Worm (Caenorhabditis elegans) whole organism, L4 larva: ENCODE data around the gene apl-1.

Source experiments
- F26F4.8 ChIP-seq: fragments of 200-800 bp; sonication (Bioruptor generic); conservative IDR thresholded peaks from 2 replicates; pipeline ENCODE4 v1.3.6; 2022; ENCODE audit warnings: missing genetic modification characterization, missing compliant biosample characterization
- F49E8.2 ChIP-seq: sonication (generic microtip); optimal IDR thresholded peaks from 2 replicates; lab custom pipeline; 2016; ENCODE audit warnings: missing compliant biosample characterization, mild to moderate bottlenecking, missing genetic modification characterization, borderline replicate concordance
- R02D3.7 ChIP-seq: fragments of 150-350 bp; sonication (generic microtip); optimal IDR thresholded peaks from 3 replicates; lab custom pipeline; 2014; ENCODE audit warnings: missing biosample characterization, missing genetic modification characterization
- T20F7.1 ChIP-seq: fragments of 200-800 bp; sonication (Bioruptor generic); optimal IDR thresholded peaks from 2 replicates; lab custom pipeline; 2018; ENCODE audit warnings: mild to moderate bottlenecking, missing genetic modification characterization, missing compliant biosample characterization
- Y5F2A.4 ChIP-seq: fragments of 200-800 bp; sonication (Bioruptor generic); optimal IDR thresholded peaks from 2 replicates; lab custom pipeline; 2018; ENCODE audit warnings: mild to moderate bottlenecking, missing genetic modification characterization, missing compliant biosample characterization
- ZK337.2 ChIP-seq: fragments of 200-800 bp; sonication (Bioruptor generic); IDR thresholded peaks from 2 replicates; pipeline ENCODE4 v1.3.6; 2022; ENCODE audit warnings: missing genetic modification reagents, missing genetic modification characterization, missing compliant biosample characterization
- aha-1 ChIP-seq: fragments of 150-350 bp; peaks from one replicate; lab custom pipeline; 2014; ENCODE audit warnings: missing biosample characterization, missing genetic modification characterization
- attf-4 ChIP-seq: sonication (generic microtip); optimal IDR thresholded peaks from 3 replicates; lab custom pipeline; 2017; ENCODE audit warnings: missing biosample characterization, missing genetic modification characterization
- ceh-20 ChIP-seq: fragments of 200-800 bp; sonication (Bioruptor generic); IDR thresholded peaks from 2 replicates; pipeline ENCODE4 v1.3.6; 2022; ENCODE audit warnings: missing genetic modification reagents, missing genetic modification characterization, missing compliant biosample characterization
- ceh-32 ChIP-seq: sonication (generic microtip); optimal IDR thresholded peaks from 2 replicates; lab custom pipeline; 2016; ENCODE audit warnings: mild to moderate bottlenecking, missing genetic modification characterization, missing compliant biosample characterization; ENCODE audit not compliant: poor library complexity
- ces-1 ChIP-seq: fragments of 150-350 bp; sonication (generic microtip); optimal IDR thresholded peaks from 4 replicates; lab custom pipeline; 2014; ENCODE audit warnings: missing biosample characterization, missing genetic modification reagents, missing genetic modification characterization
- daf-19 ChIP-seq: fragments of 200-800 bp; sonication (Bioruptor generic); conservative IDR thresholded peaks from 2 replicates; pipeline ENCODE4 v1.3.6; 2022; ENCODE audit warnings: missing genetic modification characterization, missing compliant biosample characterization
- daf-8 ChIP-seq: fragments of 200-800 bp; sonication (Bioruptor generic); IDR thresholded peaks from 2 replicates; pipeline ENCODE4 v1.3.6; 2022; ENCODE audit warnings: missing genetic modification characterization, missing compliant biosample characterization
- egl-43 ChIP-seq: fragments of 200-800 bp; sonication (Bioruptor generic); IDR thresholded peaks from 2 replicates; pipeline ENCODE4 v1.3.6; 2022; ENCODE audit warnings: missing genetic modification reagents, missing genetic modification characterization, missing compliant biosample characterization
- gei-8 ChIP-seq: fragments of 200-800 bp; sonication (Bioruptor generic); optimal IDR thresholded peaks from 2 replicates; lab custom pipeline; 2018; ENCODE audit warnings: mild to moderate bottlenecking, missing genetic modification characterization, missing compliant biosample characterization
- hif-1 ChIP-seq, 2 experiments: sonication (generic microtip); optimal IDR thresholded peaks; 2 replicates each; lab custom pipeline; 2016 to 2017; ENCODE audit warnings: missing compliant biosample characterization in 2 of 2, missing genetic modification characterization in 2 of 2, missing genetic modification reagents in 2 of 2, missing genotype in 2 of 2, mild to moderate bottlenecking in 1 of 2
- hlh-11 ChIP-seq: fragments of 200-800 bp; sonication (Bioruptor generic); optimal IDR thresholded peaks from 2 replicates; lab custom pipeline; 2018; ENCODE audit warnings: mild to moderate bottlenecking, missing genetic modification characterization, missing compliant biosample characterization
- hmg-1.1 ChIP-seq: fragments of 200-800 bp; sonication (Bioruptor generic); IDR thresholded peaks from 2 replicates; pipeline ENCODE4 v1.3.6; 2022; ENCODE audit warnings: missing genetic modification reagents, missing genetic modification characterization, missing compliant biosample characterization
- jun-1 ChIP-seq: fragments of 150-350 bp; optimal IDR thresholded peaks from 2 replicates; lab custom pipeline; 2014; ENCODE audit warnings: missing biosample characterization, missing genetic modification reagents, missing genetic modification characterization
- lin-15B ChIP-seq: fragments of 150-350 bp; sonication (generic microtip); optimal IDR thresholded peaks from 3 replicates; lab custom pipeline; 2014; ENCODE audit warnings: missing biosample characterization, missing genetic modification characterization
- lin-39 ChIP-seq: fragments of 150-350 bp; optimal IDR thresholded peaks from 2 replicates; lab custom pipeline; 2014; ENCODE audit warnings: missing biosample characterization, missing genetic modification reagents, missing genetic modification characterization
- lir-3 ChIP-seq: sonication (generic microtip); optimal IDR thresholded peaks from 2 replicates; lab custom pipeline; 2016; ENCODE audit warnings: mild to moderate bottlenecking, missing genetic modification characterization, missing compliant biosample characterization
- madf-5 ChIP-seq, 2 experiments: fragments of 200-800 bp; sonication (Bioruptor generic); IDR thresholded peaks; 2 replicates each; pipeline ENCODE4 v1.3.6; 2022; ENCODE audit warnings: missing compliant biosample characterization in 2 of 2, missing genetic modification characterization in 2 of 2
- mdt-29 ChIP-seq: fragments of 200-800 bp; sonication (Bioruptor generic); IDR thresholded peaks from 2 replicates; pipeline ENCODE4 v1.3.6; 2022; ENCODE audit warnings: missing genetic modification reagents, missing genetic modification characterization, missing compliant biosample characterization
- mes-2 ChIP-seq: sonication (generic microtip); optimal IDR thresholded peaks from 2 replicates; lab custom pipeline; 2016; ENCODE audit warnings: missing genotype, mild to moderate bottlenecking, missing genetic modification characterization, missing compliant biosample characterization; ENCODE audit not compliant: poor library complexity, severe bottlenecking
- mxl-3 ChIP-seq: fragments of 200-800 bp; sonication (Bioruptor generic); optimal IDR thresholded peaks from 2 replicates; lab custom pipeline; 2018; ENCODE audit warnings: mild to moderate bottlenecking, missing genetic modification characterization, missing compliant biosample characterization
- nhr-28 ChIP-seq: fragments of 150-350 bp; optimal IDR thresholded peaks from 2 replicates; lab custom pipeline; 2014; ENCODE audit warnings: missing biosample characterization, missing genetic modification characterization
- nhr-48 ChIP-seq: sonication (generic microtip); optimal IDR thresholded peaks from 2 replicates; lab custom pipeline; 2016; ENCODE audit warnings: mild to moderate bottlenecking, missing genetic modification characterization, missing compliant biosample characterization
- nhr-76 ChIP-seq: fragments of 150-350 bp; optimal IDR thresholded peaks from 2 replicates; lab custom pipeline; 2014; ENCODE audit warnings: missing biosample characterization, missing genetic modification characterization
- php-3 ChIP-seq: fragments of 200-800 bp; sonication (Bioruptor generic); IDR thresholded peaks from 2 replicates; pipeline ENCODE4 v1.3.6; 2022; ENCODE audit warnings: missing genetic modification reagents, missing genetic modification characterization, missing compliant biosample characterization
- skn-1 ChIP-seq: fragments of 150-350 bp; optimal IDR thresholded peaks from 2 replicates; lab custom pipeline; 2014; ENCODE audit warnings: missing biosample characterization, missing genetic modification characterization
- snpc-4 ChIP-seq: fragments of 150-350 bp; optimal IDR thresholded peaks from 2 replicates; lab custom pipeline; 2014; ENCODE audit warnings: missing biosample characterization, missing genetic modification characterization
- tra-1 ChIP-seq: fragments of 200-800 bp; sonication (Bioruptor generic); IDR thresholded peaks from 2 replicates; pipeline ENCODE4 v1.3.6; 2022; ENCODE audit warnings: missing genetic modification reagents, missing genetic modification characterization, missing compliant biosample characterization
- unc-39 ChIP-seq: sonication (generic microtip); optimal IDR thresholded peaks from 2 replicates; lab custom pipeline; 2017; ENCODE audit warnings: missing biosample characterization, missing genetic modification characterization
- ztf-7 ChIP-seq: fragments of 150-350 bp; optimal IDR thresholded peaks from 2 replicates; lab custom pipeline; 2014; ENCODE audit warnings: missing biosample characterization, missing genetic modification characterization

apl-1 gene

DNA sequence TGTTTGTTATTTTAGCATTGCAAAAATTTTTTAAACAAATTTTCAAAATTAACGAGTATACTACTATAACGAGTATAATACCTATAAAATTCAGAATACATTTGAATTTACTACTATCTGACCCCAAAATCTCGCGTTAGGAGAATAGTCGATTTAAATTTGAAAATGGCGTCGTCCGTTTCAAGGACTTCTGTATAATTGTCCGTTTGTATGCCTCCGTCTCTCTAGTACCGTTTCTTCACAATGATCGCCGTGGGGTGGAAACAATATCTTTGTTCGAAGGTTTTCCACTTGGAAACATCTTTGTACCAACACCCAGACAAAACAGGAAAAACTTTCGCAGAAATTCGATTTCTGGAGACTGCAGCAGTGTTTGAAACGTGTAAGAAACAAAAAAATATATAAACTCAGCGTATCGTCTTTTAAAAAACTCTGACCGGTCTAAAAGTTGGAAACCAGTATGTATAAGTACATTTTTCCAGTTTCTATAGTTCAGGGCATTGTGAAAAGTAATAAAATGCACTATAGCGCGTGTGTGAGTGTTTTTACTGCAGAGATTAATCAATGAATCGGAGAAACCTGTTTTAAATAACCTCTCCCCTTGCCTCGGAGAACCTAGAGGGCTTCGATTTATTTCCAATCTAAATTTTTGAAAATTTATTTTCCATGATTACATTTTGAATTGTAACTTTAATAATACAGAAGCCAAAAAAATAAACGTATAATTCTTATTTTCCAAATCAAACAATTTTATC is 21.2 kb upstream of the apl-1 start:
- TF ChIP-seq hmg-1.1 (GFP tag; lab: Robert Waterston, UW): no peak
- TF ChIP-seq aha-1: peak; percentile 69

DNA sequence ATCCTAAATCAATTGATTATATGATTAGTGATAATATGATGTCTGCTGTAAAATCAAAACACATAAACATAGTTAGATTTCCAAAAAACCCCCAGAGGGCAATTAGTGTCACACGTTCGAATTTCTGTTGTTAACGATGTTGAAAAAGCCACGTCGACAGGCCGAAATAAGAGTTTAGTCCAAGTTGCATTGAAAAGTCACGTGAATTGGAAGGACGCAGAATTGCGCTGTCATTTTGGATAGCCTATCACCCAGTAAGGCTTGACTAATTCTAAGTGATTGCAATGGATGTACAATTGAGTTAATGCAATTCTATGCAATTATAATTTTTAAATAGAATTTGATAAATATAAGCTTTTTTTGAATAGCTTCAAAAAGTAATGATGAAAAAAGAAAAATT is 18.9 kb upstream of the apl-1 start:
- TF ChIP-seq nhr-28 (tag; lab: Kevin White, UChicago): peak; percentile 5
- TF ChIP-seq ceh-20 (GFP tag; lab: Robert Waterston, UW): no peak
- peak; percentile 60 for TF ChIP-seq aha-1
- TF ChIP-seq hlh-11: peak; percentile 9

ce11 chrX:5133980-5134379 is 17.3 kb upstream of the apl-1 start, which contains the start of gene tbc-7:
TSS of gene tbc-7 (plus strand) at chrX:5134280.
- TF ChIP-seq snpc-4 (tag; lab: Kevin White, UChicago): no peak
- no peak for TF ChIP-seq lin-39 (tag; lab: Kevin White, UChicago)
- no peak for TF ChIP-seq madf-5 (GFP tag; IDR thresholded peaks at IDR 0.05; lab: Robert Waterston, UW)
- TF ChIP-seq mdt-29 (GFP tag; lab: Robert Waterston, UW): no peak
- TF ChIP-seq F49E8.2: no peak
- no peak for TF ChIP-seq attf-4
- no peak for TF ChIP-seq ZK337.2 (GFP tag; lab: Robert Waterston, UW)
- TF ChIP-seq R02D3.7: no peak
- no peak for TF ChIP-seq hif-1 (tag; optimal IDR thresholded peaks at IDR 0.05; lab: Kevin White, UChicago)
- TF ChIP-seq skn-1 (tag; lab: Kevin White, UChicago): no peak

DNA sequence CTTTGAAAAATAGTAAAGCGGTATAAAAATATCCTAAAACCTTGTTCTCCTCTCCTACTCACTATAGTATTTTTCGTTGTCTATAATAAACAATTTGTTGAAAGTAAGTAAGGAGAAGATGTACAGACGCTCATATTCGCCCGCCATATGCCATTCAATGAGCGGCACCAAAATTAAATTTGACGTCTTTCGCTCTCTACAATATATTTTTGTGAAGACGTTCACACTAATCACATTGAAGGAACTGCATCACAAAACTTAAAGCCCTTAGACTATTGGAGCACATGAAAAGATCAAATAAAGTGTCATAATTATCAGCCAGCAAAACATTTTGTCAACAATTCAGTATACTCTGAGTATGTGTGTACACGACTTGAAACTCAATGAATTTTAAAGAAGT is 15.1 kb upstream of the apl-1 start:
- TF ChIP-seq nhr-48 (tag; lab: Kevin White, UChicago): no peak
- no peak for TF ChIP-seq hif-1 (tag; optimal IDR thresholded peaks at IDR 0.05; lab: Kevin White, UChicago)
- TF ChIP-seq Y5F2A.4 (GFP tag; lab: Kevin White, UChicago): no peak
- TF ChIP-seq ceh-20 (GFP tag; lab: Robert Waterston, UW): no peak
- TF ChIP-seq mxl-3 (GFP tag; lab: Kevin White, UChicago): no peak
- no peak for TF ChIP-seq daf-19 (GFP tag; lab: Robert Waterston, UW)
- no peak for TF ChIP-seq aha-1
- no peak for TF ChIP-seq lir-3 (tag; lab: Kevin White, UChicago)
- no peak for TF ChIP-seq ces-1
- TF ChIP-seq ceh-32 (tag; lab: Kevin White, UChicago): no peak
- no peak for TF ChIP-seq gei-8 (GFP tag; lab: Kevin White, UChicago)
- no peak for TF ChIP-seq daf-8
- TF ChIP-seq F26F4.8: no peak
- TF ChIP-seq lin-15B (tag; lab: Kevin White, UChicago): no peak
- no peak for TF ChIP-seq unc-39 (tag; lab: Kevin White, UChicago)
- TF ChIP-seq ztf-7 (tag; lab: Kevin White, UChicago): no peak
- no peak for TF ChIP-seq egl-43 (GFP tag; lab: Robert Waterston, UW)
- no peak for TF ChIP-seq T20F7.1 (GFP tag; lab: Kevin White, UChicago)
- no peak for TF ChIP-seq mes-2 (tag; lab: Kevin White, UChicago)
- TF ChIP-seq nhr-76 (tag; lab: Kevin White, UChicago): no peak

- TF ChIP-seq jun-1 (no peak), tra-1 (GFP tag; lab: Robert Waterston, UW) (no peak), hmg-1.1 (GFP tag; lab: Robert Waterston, UW) (no peak), ces-1 (peak; percentile 83), php-3 (GFP tag; lab: Robert Waterston, UW) (no peak)
Observed at ce11 chrX:5129447-5129846, 12.8 kb upstream of the apl-1 start.
